Fruit fly (Drosophila melanogaster): ENCODE measurements around the gene CG33189.

dm6 chr3R:8807048-8807447 is 26.5 kb upstream of the CG33189 start:
- TF ChIP-seq Usf (GFP tag; optimal IDR thresholded peaks at IDR 0.05) (no peak), CG12744 (GFP tag; optimal IDR thresholded peaks at IDR 0.05) (no peak), CG12391 (tag; optimal IDR thresholded peaks at IDR 0.05) (no peak), pnt (GFP tag; optimal IDR thresholded peaks at IDR 0.05) (no peak), CG2120 (GFP tag; optimal IDR thresholded peaks at IDR 0.05) (no peak), CG17568 (GFP tag; optimal IDR thresholded peaks at IDR 0.05) (no peak), B-H2 (GFP tag; optimal IDR thresholded peaks at IDR 0.05) (no peak), CG13894 (tag; optimal IDR thresholded peaks at IDR 0.05) (no peak), HLH54F (GFP tag; optimal IDR thresholded peaks at IDR 0.05) (no peak), CG16863 (GFP tag; optimal IDR thresholded peaks at IDR 0.05) (no peak)

All from whole organism, embryonic.